Worm (Caenorhabditis elegans) whole organism, midembryonic: Measurements from ENCODE around the gene pals-22.

Experiments
- flt-1 ChIP-seq: fragments of 200-800 bp; sonication (Bioruptor generic); IDR thresholded peaks from 2 replicates; pipeline ENCODE4 v1.3.6; 2022; ENCODE audit warnings: missing genetic modification characterization, missing compliant biosample characterization
- klf-2 ChIP-seq: fragments of 200-800 bp; sonication (Bioruptor generic); conservative IDR thresholded peaks from 2 replicates; pipeline ENCODE4 v1.3.6; 2022; ENCODE audit warnings: missing genetic modification reagents, missing genetic modification characterization, missing compliant biosample characterization
- med-1 ChIP-seq: sonication (generic microtip); optimal IDR thresholded peaks from 2 replicates; lab custom pipeline; 2017; ENCODE audit warnings: missing genetic modification characterization, mild to moderate bottlenecking, missing compliant biosample characterization, antibody characterized with exemption, missing genetic modification reagents; ENCODE audit not compliant: insufficient read depth
- ref-1 ChIP-seq: fragments of 200-800 bp; sonication (Bioruptor generic); conservative IDR thresholded peaks from 2 replicates; pipeline ENCODE4 v1.3.6; 2022; ENCODE audit warnings: missing genetic modification reagents, missing genetic modification characterization, missing compliant biosample characterization

ce11 chrIII:84372-84771, 47.8 kb upstream of the pals-22 start:
- TF ChIP-seq flt-1 (no peak), ref-1 (GFP tag; lab: Robert Waterston, UW) (no peak), klf-2 (GFP tag; lab: Robert Waterston, UW) (no peak), med-1 (GFP tag; lab: Kevin White, UChicago) (no peak)
